Fruit fly (Drosophila melanogaster) whole organism, larva: ENCODE measurements around the gene CG33552.

Experiments used
- noc ChIP-seq: fragments of 200-800 bp; sonication (Bioruptor generic); optimal IDR thresholded peaks from 3 replicates; lab custom pipeline; 2019; ENCODE audit warnings: missing biosample characterization, mild to moderate bottlenecking, missing genetic modification characterization, moderate library complexity

CG33552 gene

DNA sequence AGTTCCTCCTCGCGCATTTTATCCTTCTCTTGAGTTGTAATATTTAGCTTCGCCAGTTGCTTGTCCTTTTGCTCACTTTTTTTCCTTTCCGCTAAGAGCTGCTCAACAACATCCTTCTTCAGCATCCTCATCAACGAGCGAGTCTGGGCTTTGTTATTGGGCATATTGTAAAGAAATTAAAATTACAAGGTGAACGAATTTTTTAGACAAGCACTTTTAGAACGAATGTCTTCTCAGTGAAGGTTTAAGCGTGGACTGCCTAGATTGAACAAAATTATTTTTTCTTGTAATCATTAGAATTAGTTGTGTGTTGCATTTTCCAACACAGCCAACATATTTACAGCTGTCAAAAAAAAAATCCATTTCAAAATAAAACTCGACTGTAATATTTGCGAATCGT is at the start of gene CG33552:
Gene CG33552 (plus strand): TSS at position 301 of the 400 bp plus-strand sequence.
- no peak for TF ChIP-seq noc (tag; lab: Kevin White, UChicago)

DNA sequence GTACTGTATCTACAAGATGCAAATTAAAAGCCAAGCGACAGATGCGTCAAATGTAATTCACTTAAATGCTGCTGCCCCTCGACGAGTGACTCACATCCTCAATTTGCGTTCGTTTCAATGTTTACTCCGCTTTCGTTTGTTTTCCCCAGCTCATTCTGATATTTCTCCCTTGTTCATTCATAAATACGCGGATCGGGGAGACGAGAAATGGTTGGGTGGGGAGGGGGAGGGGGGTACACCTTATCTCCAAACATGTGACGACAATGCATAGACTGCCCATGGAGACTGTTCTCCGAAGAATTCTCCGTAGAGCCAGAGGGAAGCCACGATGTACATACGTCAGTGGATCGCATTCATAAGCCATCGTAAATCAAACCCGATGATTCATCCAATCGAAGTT is 45.0 kb upstream of the CG33552 start:
- TF ChIP-seq noc (tag; lab: Kevin White, UChicago), result no peak

DNA sequence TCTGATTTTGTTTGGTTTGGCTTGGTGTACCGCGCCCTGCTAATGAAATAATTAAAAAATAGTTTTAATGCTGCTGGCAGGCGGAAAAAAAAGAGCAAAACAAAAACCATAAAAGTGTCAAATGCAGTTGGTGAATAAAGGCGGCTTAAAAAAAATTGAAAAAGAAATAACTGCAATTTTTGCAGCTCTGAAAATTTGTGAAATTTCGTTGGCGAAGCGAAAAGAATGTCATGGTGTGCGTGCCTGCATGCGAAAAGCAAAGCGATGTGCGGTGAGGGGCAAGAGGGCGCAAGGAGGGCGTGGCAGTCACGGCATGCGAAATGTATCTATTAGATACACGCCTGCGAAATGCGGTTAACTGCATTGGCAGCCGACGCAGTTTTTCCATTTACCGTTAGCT is 44.0 kb upstream of the CG33552 start:
- TF ChIP-seq noc (tag; lab: Kevin White, UChicago), result no peak

DNA sequence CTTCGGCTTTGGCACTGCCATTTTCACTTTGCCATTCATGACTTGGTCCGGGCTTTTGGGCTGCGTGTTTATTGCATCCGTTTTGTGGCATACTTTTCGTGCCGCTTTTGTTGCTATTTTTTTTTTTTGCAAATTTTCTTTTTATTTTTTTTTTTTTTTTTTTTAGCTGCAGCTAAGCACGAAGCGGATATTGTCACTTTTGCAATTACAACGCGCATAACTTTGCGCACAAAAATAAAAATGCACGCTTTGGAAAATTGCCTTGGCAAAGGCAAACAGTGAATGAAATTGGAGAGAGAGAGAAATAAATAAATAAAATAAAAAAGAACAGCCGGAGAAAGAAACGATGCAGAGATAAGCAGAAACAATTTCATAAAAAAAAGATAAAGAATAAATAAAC is 41.5 kb upstream of the CG33552 start:
- TF ChIP-seq noc (tag; lab: Kevin White, UChicago), result no peak

DNA sequence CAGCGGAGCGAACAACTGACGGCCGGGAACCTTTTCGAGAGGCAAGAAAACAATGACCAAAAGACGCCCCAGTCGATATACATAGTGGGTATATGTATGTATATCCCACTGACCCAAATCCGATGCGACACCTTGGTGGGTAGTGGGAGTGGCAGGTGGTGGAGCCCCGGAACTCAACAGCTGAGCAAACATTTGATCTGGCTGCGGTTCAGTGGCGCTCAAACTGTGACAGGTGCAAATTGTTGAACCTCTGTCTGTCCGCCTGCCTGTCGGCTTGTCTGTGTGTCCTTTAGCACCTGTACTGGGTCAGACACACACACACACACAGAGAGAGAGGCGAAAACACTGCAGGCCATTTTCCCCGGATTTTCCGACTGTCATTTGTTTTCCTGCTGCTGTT is 38.9 kb upstream of the CG33552 start:
- no peak for TF ChIP-seq noc (tag; lab: Kevin White, UChicago)

DNA sequence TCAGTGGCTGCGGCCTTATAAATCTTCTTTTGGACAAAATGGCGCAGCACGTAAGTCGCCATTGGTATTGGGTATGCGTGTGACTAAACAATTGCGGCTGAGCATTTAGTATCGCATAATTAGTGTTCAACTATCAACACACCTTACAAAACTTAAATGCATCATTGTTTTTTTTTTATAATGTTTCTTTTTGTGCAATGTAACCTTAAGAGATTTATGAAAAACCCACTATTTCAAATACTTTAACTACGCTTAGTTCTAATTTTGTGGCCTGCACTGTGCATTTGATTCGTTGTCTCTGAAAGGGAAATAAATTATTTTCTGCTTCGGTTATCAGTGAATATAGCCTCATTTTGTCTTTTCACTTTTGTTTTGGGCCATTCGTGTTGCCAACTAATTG is 38.3 kb upstream of the CG33552 start:
- peak; percentile 60 for TF ChIP-seq noc (tag; lab: Kevin White, UChicago)

DNA sequence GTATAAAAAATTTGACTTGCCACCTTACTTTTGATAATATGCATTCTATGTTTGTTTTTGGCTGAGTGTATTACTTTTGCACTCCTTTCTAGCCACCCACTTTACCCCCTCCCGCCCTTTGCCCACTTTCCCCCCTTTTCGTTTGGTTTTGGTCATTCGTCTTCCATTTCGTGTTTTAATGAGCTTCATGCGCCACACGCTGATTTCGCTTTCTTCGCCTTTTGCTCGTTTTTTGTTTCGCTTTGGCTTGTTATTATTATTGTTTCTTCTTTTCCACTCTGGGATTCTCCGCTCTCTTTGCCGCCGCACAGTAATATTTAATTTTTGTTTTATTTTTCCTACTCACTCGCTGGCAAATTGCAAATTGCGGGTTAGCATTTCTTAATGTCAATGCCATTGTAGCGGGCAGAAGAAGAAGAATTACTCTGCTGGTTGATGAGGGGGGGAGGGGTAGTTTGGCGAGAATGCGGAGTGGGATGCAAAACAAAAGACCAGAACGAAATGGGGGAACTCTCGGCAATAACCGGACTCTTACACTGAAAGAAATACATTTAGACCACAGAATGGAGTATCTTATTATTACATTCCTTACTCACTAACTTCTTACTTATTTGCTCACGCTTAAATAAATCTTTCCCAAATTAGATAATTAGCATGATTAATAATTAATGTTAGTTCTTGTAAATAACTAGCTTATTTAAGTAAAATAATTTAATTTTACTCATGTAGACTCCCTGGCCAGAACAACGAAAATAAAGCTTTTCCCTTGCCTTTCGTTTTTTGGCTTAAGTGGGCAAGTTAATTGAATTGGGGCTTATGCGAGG is 36.6 kb upstream of the CG33552 start:
- TF ChIP-seq noc (tag; lab: Kevin White, UChicago), result no peak

DNA sequence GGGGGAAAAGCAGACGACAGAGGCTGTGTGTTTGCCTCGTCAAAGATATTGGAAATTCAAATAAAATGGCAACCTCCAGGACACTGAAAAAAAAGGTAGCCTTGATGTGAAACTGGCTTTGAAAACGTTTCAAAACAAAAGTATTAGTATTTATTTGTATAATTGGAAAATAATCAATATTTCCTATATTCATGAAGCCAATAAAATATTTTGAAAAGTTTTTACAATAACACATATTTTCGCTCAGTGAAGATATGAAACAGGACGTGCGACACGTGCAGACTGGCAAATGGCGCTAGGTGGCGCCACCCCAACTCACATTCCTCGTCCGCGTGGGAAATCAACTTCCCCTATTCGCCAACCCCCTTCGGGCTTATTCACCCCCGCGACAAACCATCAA is 34.5 kb upstream of the CG33552 start:
- no peak for TF ChIP-seq noc (tag; lab: Kevin White, UChicago)

DNA sequence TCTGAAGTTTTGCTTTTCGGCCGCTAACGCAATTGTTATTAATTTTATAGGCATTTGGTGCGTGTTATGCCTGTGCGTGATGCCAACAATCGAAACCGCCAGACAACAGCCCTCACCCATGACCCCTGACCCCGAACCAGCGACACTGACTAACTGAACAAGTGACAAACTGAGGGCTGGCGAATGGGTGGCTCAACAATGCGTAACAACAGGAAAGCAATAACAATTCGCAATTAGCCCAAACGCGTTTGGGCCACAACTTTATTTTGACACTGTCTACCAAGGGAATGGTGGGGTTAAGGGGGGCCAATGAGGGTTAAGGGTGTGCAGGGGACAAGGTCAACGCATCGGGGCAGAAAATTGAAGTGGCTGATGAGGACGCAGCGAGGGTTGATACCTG is 33.4 kb upstream of the CG33552 start:
- TF ChIP-seq noc (tag; lab: Kevin White, UChicago), result no peak

DNA sequence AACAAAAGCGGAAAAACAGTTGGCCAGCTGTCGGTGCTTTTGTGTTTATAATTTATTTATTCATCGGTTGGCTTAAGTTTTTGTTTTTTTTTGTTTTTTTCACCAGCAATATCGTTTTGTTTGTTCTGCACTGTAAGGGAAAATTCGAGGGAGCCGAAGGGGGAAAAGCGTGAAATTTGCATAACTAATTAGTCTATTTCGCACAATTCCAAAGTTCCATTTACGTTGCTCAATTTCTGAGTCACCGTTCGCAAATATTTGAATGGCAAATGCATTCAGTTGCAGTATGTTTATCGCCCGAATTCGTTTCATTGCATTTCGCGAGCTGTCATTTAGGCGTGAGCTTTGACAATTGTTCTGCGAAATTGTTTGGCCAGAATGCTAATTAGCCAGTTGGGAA is 28.8 kb upstream of the CG33552 start:
- no peak for TF ChIP-seq noc (tag; lab: Kevin White, UChicago)

DNA sequence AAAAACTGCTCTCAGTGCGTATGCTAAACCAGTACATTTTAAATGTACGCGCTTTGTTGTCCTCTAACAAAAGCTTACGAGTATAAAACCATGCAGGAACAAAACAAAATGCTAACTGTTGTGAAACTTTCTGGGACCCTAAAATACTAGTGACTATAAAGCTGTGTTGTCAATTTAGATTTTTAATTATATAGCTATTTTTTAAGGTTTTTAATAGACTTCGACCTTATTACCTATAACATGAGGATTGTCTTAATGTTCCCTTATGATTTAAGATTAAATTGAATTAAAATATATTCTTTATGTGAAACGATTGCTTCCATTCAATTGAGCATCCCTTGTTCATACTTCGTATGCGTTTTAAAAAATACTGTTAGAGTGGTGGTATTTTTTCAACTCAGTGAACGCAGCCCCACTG is 25.6 kb upstream of the CG33552 start:
- TF ChIP-seq noc (tag; lab: Kevin White, UChicago), result no peak

DNA sequence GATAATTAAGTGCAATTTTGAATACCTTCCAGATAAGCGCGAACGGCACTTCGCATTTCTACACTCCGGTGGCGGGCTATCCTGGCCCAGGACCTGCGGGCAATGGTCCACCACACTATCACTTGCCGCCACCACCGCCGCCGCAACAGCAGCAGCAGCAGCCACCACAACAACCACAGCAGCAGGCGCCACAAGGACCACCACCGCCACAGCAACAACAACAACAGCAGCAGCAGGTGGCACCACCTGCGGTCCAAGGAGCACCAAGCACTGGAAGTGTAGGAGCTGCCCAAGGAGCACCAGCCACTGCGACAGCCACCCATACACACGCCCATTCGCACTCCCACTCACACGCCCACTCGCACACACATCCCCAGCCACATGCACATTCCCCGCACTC is 24.8 kb upstream of the CG33552 start:
- no peak for TF ChIP-seq noc (tag; lab: Kevin White, UChicago)

DNA sequence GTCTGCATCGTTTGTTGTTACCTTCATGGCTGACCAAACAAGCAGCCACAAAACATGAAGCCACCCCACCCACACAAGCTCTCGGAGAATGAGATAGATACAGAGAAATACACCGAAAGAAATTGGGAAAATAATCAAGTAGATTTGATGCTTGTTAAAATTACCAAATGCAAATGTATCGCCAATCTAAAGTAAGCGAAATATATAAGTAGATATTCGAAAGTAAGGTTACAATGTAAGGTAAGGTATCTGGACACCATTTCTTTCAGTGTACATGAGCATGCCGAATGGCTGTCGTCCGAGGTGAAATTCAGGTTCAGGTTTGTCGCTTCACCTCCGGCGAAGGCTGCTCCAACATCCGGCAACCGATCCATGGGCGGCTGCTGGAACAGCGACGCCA is 10.0 kb upstream of the CG33552 start:
- no peak for TF ChIP-seq noc (tag; lab: Kevin White, UChicago)

DNA sequence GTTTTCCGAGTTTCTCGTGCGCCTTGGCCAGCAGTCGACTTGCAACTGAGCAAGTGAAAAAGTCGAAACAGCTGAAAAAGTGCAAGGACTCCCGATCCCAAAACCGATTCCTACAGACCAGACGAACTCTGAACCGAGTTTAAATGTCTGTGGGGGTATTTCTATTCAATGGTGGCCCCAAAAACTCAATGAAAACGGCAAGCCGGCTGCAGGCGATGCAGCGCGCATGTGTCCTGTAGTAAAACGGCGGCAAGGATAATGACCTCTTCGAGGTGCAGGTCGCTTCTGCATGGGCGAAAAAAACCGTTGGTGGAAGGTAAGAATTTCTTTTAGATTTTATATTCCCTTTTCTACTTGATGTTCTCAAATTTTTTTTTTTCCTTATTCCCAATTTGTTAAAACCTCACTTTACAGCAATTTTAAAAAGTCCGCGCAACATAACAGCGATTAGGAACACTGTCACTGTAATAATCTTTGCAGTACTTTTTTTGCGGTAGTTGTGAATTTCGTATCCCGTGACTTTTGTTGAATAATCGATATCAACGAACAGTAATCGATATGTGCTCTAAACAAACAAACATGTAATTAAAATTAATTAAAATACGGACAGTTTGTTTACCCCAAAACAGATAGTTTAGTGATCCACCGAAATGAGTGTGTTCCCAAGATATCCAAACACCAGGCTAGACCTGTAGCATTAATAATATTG is 5.5 kb upstream of the CG33552 start, which contains the start of the genes Trpgamma and her:
Gene Trpgamma (minus strand): TSS at position 51 of the 709 bp plus-strand sequence.
Gene her (plus strand): TSS at position 535 of the 709 bp plus-strand sequence.
- TF ChIP-seq noc (tag; lab: Kevin White, UChicago), result no peak

DNA sequence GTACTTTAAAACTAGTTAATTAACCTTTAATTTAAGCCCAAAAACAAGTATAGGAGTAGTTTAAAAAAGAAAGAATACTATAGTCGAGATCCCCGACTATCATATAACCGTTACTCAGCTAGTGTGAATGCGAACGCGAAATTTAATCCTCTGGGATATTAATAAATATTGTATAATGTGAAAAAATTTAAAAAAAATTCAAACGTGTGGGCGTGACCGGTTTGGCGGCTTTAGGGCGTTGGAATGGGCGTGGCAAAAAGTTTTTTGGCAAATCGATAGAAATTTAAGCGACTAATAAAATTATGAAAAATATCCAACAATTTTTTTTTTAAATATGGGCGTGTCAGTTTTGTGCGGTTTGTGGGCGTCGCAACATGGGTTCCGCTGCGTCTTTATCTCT is 3.2 kb upstream of the CG33552 start:
- TF ChIP-seq noc (tag; lab: Kevin White, UChicago), result no peak

DNA sequence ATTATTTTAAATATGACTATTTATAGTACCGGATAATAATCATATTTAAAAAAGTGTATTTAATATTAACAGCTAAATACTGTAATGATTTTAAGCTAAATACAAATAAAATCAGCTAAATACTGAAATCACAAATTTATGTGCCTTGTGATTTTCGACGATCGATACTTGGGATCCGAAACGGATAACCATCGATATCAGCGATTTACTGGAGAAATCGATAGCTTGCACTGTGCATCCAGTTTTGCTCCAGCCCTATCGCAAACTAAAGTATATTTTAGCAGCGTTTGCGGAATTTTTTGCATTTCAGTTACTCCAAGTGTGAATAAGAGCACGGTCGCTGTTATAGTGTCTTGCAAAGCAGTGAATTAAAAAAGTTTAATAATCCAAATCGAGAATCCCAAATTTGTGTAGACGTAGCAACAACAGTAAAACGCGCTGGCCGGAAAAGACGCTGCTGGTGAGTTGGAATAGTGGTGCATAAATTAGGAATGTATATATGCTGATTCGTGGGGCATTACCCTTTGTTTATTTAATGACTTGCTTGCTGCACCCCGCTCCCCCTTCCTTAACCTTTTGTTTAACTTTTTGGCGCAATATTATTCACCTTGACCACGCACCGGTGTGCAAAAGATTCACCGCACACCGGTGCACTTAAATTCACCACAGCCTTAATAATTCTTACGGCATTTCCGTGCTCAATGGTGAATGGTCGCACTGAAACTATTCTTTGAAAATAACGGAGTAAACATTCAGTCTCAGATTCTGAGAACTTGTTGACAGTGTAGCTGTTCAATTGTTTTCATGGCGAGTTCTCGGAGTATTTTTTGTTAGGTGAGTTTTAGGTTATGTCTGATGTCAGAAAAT is 2.3 kb upstream of the CG33552 start, which contains the start of the genes grp and squ:
Gene grp (plus strand): TSS at position 238 of the 867 bp plus-strand sequence.
Gene squ (plus strand): TSS at position 238 of the 867 bp plus-strand sequence.
- peak; percentile 28 for TF ChIP-seq noc (tag; lab: Kevin White, UChicago)
